Worm (Caenorhabditis elegans) whole organism, L4 larva: ENCODE results near the gene K11C4.2.

Source experiments
- F10B5.3 ChIP-seq: sonication (generic microtip); optimal IDR thresholded peaks from 2 replicates; lab custom pipeline; 2016; ENCODE audit warnings: mild to moderate bottlenecking, missing genetic modification characterization, missing compliant biosample characterization
- F44E2.7 ChIP-seq: fragments of 200-800 bp; sonication (Bioruptor generic); IDR thresholded peaks from 2 replicates; pipeline ENCODE4 v2.1.2; 2022; ENCODE audit warnings: missing genetic modification characterization, missing compliant biosample characterization
- F49E8.2 ChIP-seq: sonication (generic microtip); optimal IDR thresholded peaks from 2 replicates; lab custom pipeline; 2016; ENCODE audit warnings: missing compliant biosample characterization, mild to moderate bottlenecking, missing genetic modification characterization, borderline replicate concordance
- R02D3.7 ChIP-seq: fragments of 150-350 bp; sonication (generic microtip); optimal IDR thresholded peaks from 3 replicates; lab custom pipeline; 2014; ENCODE audit warnings: missing biosample characterization, missing genetic modification characterization
- T20F7.1 ChIP-seq: fragments of 200-800 bp; sonication (Bioruptor generic); optimal IDR thresholded peaks from 2 replicates; lab custom pipeline; 2018; ENCODE audit warnings: mild to moderate bottlenecking, missing genetic modification characterization, missing compliant biosample characterization
- Y48G9A.11 ChIP-seq: fragments of 200-800 bp; sonication (Bioruptor generic); IDR thresholded peaks from 2 replicates; pipeline ENCODE4 v1.3.6; 2022; ENCODE audit warnings: missing genetic modification reagents, missing genetic modification characterization, missing compliant biosample characterization
- Y5F2A.4 ChIP-seq: fragments of 200-800 bp; sonication (Bioruptor generic); optimal IDR thresholded peaks from 2 replicates; lab custom pipeline; 2018; ENCODE audit warnings: mild to moderate bottlenecking, missing genetic modification characterization, missing compliant biosample characterization
- Y75B8A.6 ChIP-seq: fragments of 200-800 bp; sonication (Bioruptor generic); IDR thresholded peaks from 2 replicates; pipeline ENCODE4 v1.3.6; 2022; ENCODE audit warnings: missing genetic modification reagents, missing genetic modification characterization, missing compliant biosample characterization
- aly-2 ChIP-seq: sonication (generic microtip); optimal IDR thresholded peaks from 2 replicates; lab custom pipeline; 2018; ENCODE audit warnings: missing biosample characterization, missing genetic modification characterization
- ceh-20 ChIP-seq: fragments of 200-800 bp; sonication (Bioruptor generic); IDR thresholded peaks from 2 replicates; pipeline ENCODE4 v1.3.6; 2022; ENCODE audit warnings: missing genetic modification reagents, missing genetic modification characterization, missing compliant biosample characterization
- ceh-32 ChIP-seq: sonication (generic microtip); optimal IDR thresholded peaks from 2 replicates; lab custom pipeline; 2016; ENCODE audit warnings: mild to moderate bottlenecking, missing genetic modification characterization, missing compliant biosample characterization; ENCODE audit not compliant: poor library complexity
- ceh-44 ChIP-seq: fragments of 200-800 bp; sonication (Bioruptor generic); IDR thresholded peaks from 2 replicates; pipeline ENCODE4 v1.3.6; 2022; ENCODE audit warnings: missing genetic modification reagents, missing genetic modification characterization, missing compliant biosample characterization
- ceh-62 ChIP-seq: sonication (generic microtip); optimal IDR thresholded peaks from 2 replicates; lab custom pipeline; 2017; ENCODE audit warnings: missing biosample characterization, missing genetic modification characterization
- cey-2 ChIP-seq: sonication (generic microtip); optimal IDR thresholded peaks from 3 replicates; lab custom pipeline; 2017; ENCODE audit warnings: missing genetic modification characterization, mild to moderate bottlenecking, missing compliant biosample characterization, antibody characterized with exemption, borderline replicate concordance; ENCODE audit not compliant: insufficient read depth
- daf-19 ChIP-seq: fragments of 200-800 bp; sonication (Bioruptor generic); conservative IDR thresholded peaks from 2 replicates; pipeline ENCODE4 v1.3.6; 2022; ENCODE audit warnings: missing genetic modification characterization, missing compliant biosample characterization
- dpl-1 ChIP-seq: fragments of 150-350 bp; optimal IDR thresholded peaks from 2 replicates; lab custom pipeline; 2014; ENCODE audit warnings: missing biosample characterization, missing genetic modification reagents, missing genetic modification characterization
- dve-1 ChIP-seq: sonication (generic microtip); optimal IDR thresholded peaks from 2 replicates; lab custom pipeline; 2017; ENCODE audit warnings: antibody characterized with exemption, mild to moderate bottlenecking, missing genetic modification characterization, missing compliant biosample characterization; ENCODE audit not compliant: insufficient read depth
- egl-27 ChIP-seq: sonication (generic microtip); optimal IDR thresholded peaks from 3 replicates; lab custom pipeline; 2017; ENCODE audit warnings: missing biosample characterization, missing genetic modification reagents, missing genetic modification characterization
- fos-1 ChIP-seq: fragments of 150-350 bp; optimal IDR thresholded peaks from 2 replicates; lab custom pipeline; 2014; ENCODE audit warnings: missing biosample characterization, missing genetic modification characterization
- gei-8 ChIP-seq: fragments of 200-800 bp; sonication (Bioruptor generic); optimal IDR thresholded peaks from 2 replicates; lab custom pipeline; 2018; ENCODE audit warnings: mild to moderate bottlenecking, missing genetic modification characterization, missing compliant biosample characterization
- hif-1 ChIP-seq, 2 experiments: sonication (generic microtip); optimal IDR thresholded peaks; 2 replicates each; lab custom pipeline; 2016 to 2017; ENCODE audit warnings: missing compliant biosample characterization in 2 of 2, missing genetic modification characterization in 2 of 2, missing genetic modification reagents in 2 of 2, missing genotype in 2 of 2, mild to moderate bottlenecking in 1 of 2
- hlh-11 ChIP-seq: fragments of 200-800 bp; sonication (Bioruptor generic); optimal IDR thresholded peaks from 2 replicates; lab custom pipeline; 2018; ENCODE audit warnings: mild to moderate bottlenecking, missing genetic modification characterization, missing compliant biosample characterization
- hlh-30 ChIP-seq: sonication (generic microtip); optimal IDR thresholded peaks from 2 replicates; lab custom pipeline; 2017; ENCODE audit warnings: antibody characterized with exemption, mild to moderate bottlenecking, missing genetic modification characterization, missing compliant biosample characterization; ENCODE audit not compliant: insufficient read depth
- lin-13 ChIP-seq: fragments of 150-350 bp; optimal IDR thresholded peaks from 2 replicates; lab custom pipeline; 2014; ENCODE audit warnings: missing biosample characterization, missing genetic modification reagents, missing genetic modification characterization
- lin-39 ChIP-seq: fragments of 150-350 bp; optimal IDR thresholded peaks from 2 replicates; lab custom pipeline; 2014; ENCODE audit warnings: missing biosample characterization, missing genetic modification reagents, missing genetic modification characterization
- lsy-2 ChIP-seq, 2 experiments: fragments of 150-350 bp in 1 of 2; sonication (generic microtip) in 1 of 2; optimal IDR thresholded peaks; 2 replicates each; lab custom pipeline; 2014 to 2017; ENCODE audit warnings: missing biosample characterization in 2 of 2, missing genetic modification characterization in 2 of 2
- mep-1 ChIP-seq: fragments of 150-350 bp; sonication (generic microtip); optimal IDR thresholded peaks from 3 replicates; lab custom pipeline; 2014; ENCODE audit warnings: missing biosample characterization, missing genetic modification characterization
- mxl-3 ChIP-seq: fragments of 200-800 bp; sonication (Bioruptor generic); optimal IDR thresholded peaks from 2 replicates; lab custom pipeline; 2018; ENCODE audit warnings: mild to moderate bottlenecking, missing genetic modification characterization, missing compliant biosample characterization
- nhr-10 ChIP-seq: fragments of 150-350 bp; optimal IDR thresholded peaks from 2 replicates; lab custom pipeline; 2014; ENCODE audit warnings: missing biosample characterization, missing genetic modification characterization
- nhr-102 ChIP-seq: sonication (generic microtip); optimal IDR thresholded peaks from 2 replicates; lab custom pipeline; 2016; ENCODE audit warnings: mild to moderate bottlenecking, missing genetic modification characterization, moderate library complexity, missing compliant biosample characterization
- nhr-11 ChIP-seq: fragments of 150-350 bp; optimal IDR thresholded peaks from 2 replicates; lab custom pipeline; 2014; ENCODE audit warnings: missing biosample characterization, missing genetic modification characterization
- nhr-111 ChIP-seq: fragments of 200-800 bp; sonication (Bioruptor generic); optimal IDR thresholded peaks from 2 replicates; lab custom pipeline; 2018; ENCODE audit warnings: mild to moderate bottlenecking, missing genetic modification characterization, missing compliant biosample characterization
- nhr-25 ChIP-seq: sonication (generic microtip); optimal IDR thresholded peaks from 2 replicates; lab custom pipeline; 2017; ENCODE audit warnings: missing genetic modification characterization, mild to moderate bottlenecking, missing compliant biosample characterization, antibody characterized with exemption, moderate library complexity, borderline replicate concordance; ENCODE audit not compliant: insufficient read depth
- nhr-41 ChIP-seq: fragments of 200-800 bp; sonication (Bioruptor generic); IDR thresholded peaks from 2 replicates; pipeline ENCODE4 v1.3.6; 2022; ENCODE audit warnings: missing genetic modification reagents, missing genetic modification characterization, missing compliant biosample characterization
- nhr-48 ChIP-seq: sonication (generic microtip); optimal IDR thresholded peaks from 2 replicates; lab custom pipeline; 2016; ENCODE audit warnings: mild to moderate bottlenecking, missing genetic modification characterization, missing compliant biosample characterization
- nhr-6 ChIP-seq: fragments of 150-350 bp; optimal IDR thresholded peaks from 2 replicates; lab custom pipeline; 2014; ENCODE audit warnings: missing biosample characterization, missing genetic modification characterization
- nhr-77 ChIP-seq: fragments of 150-350 bp; optimal IDR thresholded peaks from 2 replicates; lab custom pipeline; 2014; ENCODE audit warnings: missing biosample characterization, missing genetic modification characterization
- rbr-2 ChIP-seq: sonication (generic microtip); optimal IDR thresholded peaks from 2 replicates; lab custom pipeline; 2016; ENCODE audit warnings: missing genotype, missing genetic modification characterization, missing compliant biosample characterization
- saeg-2 ChIP-seq: fragments of 200-800 bp; sonication (Bioruptor generic); IDR thresholded peaks from 2 replicates; pipeline ENCODE4 v1.3.6; 2022; ENCODE audit warnings: missing genetic modification reagents, missing genetic modification characterization, missing compliant biosample characterization
- spr-1 ChIP-seq: sonication (generic microtip); optimal IDR thresholded peaks from 2 replicates; lab custom pipeline; 2016; ENCODE audit warnings: mild to moderate bottlenecking, missing genetic modification characterization, missing compliant biosample characterization
- tag-97 ChIP-seq: fragments of 200-800 bp; sonication (Bioruptor generic); IDR thresholded peaks from 2 replicates; pipeline ENCODE4 v1.3.6; 2022; ENCODE audit warnings: missing genetic modification characterization, missing compliant biosample characterization
- tra-1 ChIP-seq: fragments of 200-800 bp; sonication (Bioruptor generic); IDR thresholded peaks from 2 replicates; pipeline ENCODE4 v1.3.6; 2022; ENCODE audit warnings: missing genetic modification reagents, missing genetic modification characterization, missing compliant biosample characterization
- unc-130 ChIP-seq: sonication (generic microtip); optimal IDR thresholded peaks from 2 replicates; lab custom pipeline; 2016; ENCODE audit warnings: missing genetic modification reagents, missing genetic modification characterization, missing compliant biosample characterization
- unc-39 ChIP-seq: sonication (generic microtip); optimal IDR thresholded peaks from 2 replicates; lab custom pipeline; 2017; ENCODE audit warnings: missing biosample characterization, missing genetic modification characterization
- unc-62 ChIP-seq, 3 experiments: fragments of 150-350 bp in 1 of 3; sonication (generic microtip); optimal IDR thresholded peaks in 2 of 3; peaks in 1 of 3; 1 replicate in 1 of 3; 2 replicates in 2 of 3; lab custom pipeline; 2014 to 2017; ENCODE audit warnings: missing biosample characterization in 3 of 3, missing genetic modification characterization in 3 of 3, missing genetic modification reagents in 3 of 3, missing genotype in 1 of 3
- vab-7 ChIP-seq: fragments of 200-800 bp; sonication (Bioruptor generic); IDR thresholded peaks from 2 replicates; pipeline ENCODE4 v1.3.6; 2022; ENCODE audit warnings: missing genetic modification reagents, missing genetic modification characterization, missing compliant biosample characterization
- zfp-2 ChIP-seq: sonication (generic microtip); optimal IDR thresholded peaks from 2 replicates; lab custom pipeline; 2016; ENCODE audit warnings: mild to moderate bottlenecking, missing genetic modification characterization, missing compliant biosample characterization
- zfp-3 ChIP-seq: fragments of 200-800 bp; sonication (Bioruptor generic); conservative IDR thresholded peaks from 2 replicates; pipeline ENCODE4 v1.3.6; 2022; ENCODE audit warnings: missing genetic modification reagents, missing genetic modification characterization, missing compliant biosample characterization
- zip-2 ChIP-seq: fragments of 150-350 bp; optimal IDR thresholded peaks from 2 replicates; lab custom pipeline; 2014; ENCODE audit warnings: missing biosample characterization, missing genetic modification characterization
- ztf-11 ChIP-seq: fragments of 150-350 bp; optimal IDR thresholded peaks from 2 replicates; lab custom pipeline; 2014; ENCODE audit warnings: missing biosample characterization, missing genetic modification characterization

The K11C4.2 gene

DNA sequence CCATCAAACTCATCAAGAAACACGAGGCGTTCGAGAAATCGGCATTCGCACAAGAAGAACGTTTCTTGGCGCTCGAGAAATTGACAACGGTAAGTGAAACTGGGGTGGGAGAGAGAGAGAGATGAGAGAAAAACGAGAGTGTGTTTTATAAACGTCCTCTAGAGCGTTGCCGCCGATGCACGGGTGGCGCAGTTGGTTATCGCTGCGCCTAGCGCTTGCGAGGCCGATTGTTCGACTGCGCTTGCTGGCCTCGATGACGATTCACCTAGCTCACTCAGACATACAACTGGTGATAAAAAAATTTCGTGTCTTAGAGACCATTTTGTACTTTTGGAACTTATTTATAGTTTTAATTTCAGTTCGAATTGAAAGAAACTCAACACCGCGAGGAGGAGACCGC is 6.0 kb upstream of the K11C4.2 start (continued):
- TF ChIP-seq Y5F2A.4 (GFP tag; lab: Kevin White, UChicago): peak; percentile 76
- TF ChIP-seq ztf-11: no peak
- TF ChIP-seq tra-1 (GFP tag; lab: Robert Waterston, UW): peak; percentile 71
- peak; percentile 29 for TF ChIP-seq mxl-3 (GFP tag; lab: Kevin White, UChicago)
- TF ChIP-seq lin-39 (tag; lab: Kevin White, UChicago): no peak
- TF ChIP-seq tag-97 (GFP tag; lab: Robert Waterston, UW): no peak
- TF ChIP-seq aly-2 (tag; lab: Kevin White, UChicago): peak; percentile 91
- peak; percentile 48 for TF ChIP-seq unc-130 (GFP tag; lab: Kevin White, UChicago)
- TF ChIP-seq vab-7 (GFP tag; lab: Robert Waterston, UW): peak; percentile 91
- TF ChIP-seq fos-1 (tag; lab: Kevin White, UChicago): no peak
- TF ChIP-seq dpl-1 (GFP tag; lab: Kevin White, UChicago): peak; percentile 12
- no peak for TF ChIP-seq nhr-6 (tag; lab: Kevin White, UChicago)
- TF ChIP-seq nhr-25 (tag; lab: Kevin White, UChicago): peak; percentile 0
- TF ChIP-seq nhr-77 (tag; lab: Kevin White, UChicago): peak; percentile 65
- peak; percentile 76 for TF ChIP-seq spr-1 (tag; lab: Kevin White, UChicago)
- no peak for TF ChIP-seq nhr-11 (tag; lab: Kevin White, UChicago)
- TF ChIP-seq gei-8: peak; percentile 87
- TF ChIP-seq nhr-10 (tag; lab: Kevin White, UChicago): no peak
- TF ChIP-seq hlh-30 (tag; lab: Kevin White, UChicago): no peak
- peak; percentile 67 for TF ChIP-seq F10B5.3 (tag; lab: Kevin White, UChicago)
- no peak for TF ChIP-seq zfp-2 (tag; lab: Kevin White, UChicago)
- no peak for TF ChIP-seq lin-13 (GFP tag; lab: Kevin White, UChicago)
- peak; percentile 59 for TF ChIP-seq rbr-2
- peak; percentile 83 for TF ChIP-seq Y48G9A.11 (GFP tag; lab: Robert Waterston, UW)
- TF ChIP-seq daf-19: no peak
- TF ChIP-seq lsy-2 (tag; optimal IDR thresholded peaks at IDR 0.05; lab: Kevin White, UChicago): peak in 1 of 2 experiments; percentile 49
- no peak; the same call in 1 of the 2 replicates for TF ChIP-seq ceh-20
- TF ChIP-seq hlh-11 (tag; lab: Kevin White, UChicago): peak; percentile 47
- TF ChIP-seq unc-62 (GFP tag; optimal IDR thresholded peaks at IDR 0.05 in 1 of 2; lab: Kevin White, UChicago): no peak
- TF ChIP-seq unc-62 (tag; optimal IDR thresholded peaks at IDR 0.05; lab: Kevin White, UChicago): no peak
- peak; percentile 80 for TF ChIP-seq nhr-102
- TF ChIP-seq T20F7.1 (GFP tag; lab: Kevin White, UChicago): no peak
- TF ChIP-seq nhr-111 (GFP tag; lab: Kevin White, UChicago): peak; percentile 82
- TF ChIP-seq cey-2: no peak
- TF ChIP-seq hif-1 (tag; optimal IDR thresholded peaks at IDR 0.05; lab: Kevin White, UChicago): peak in 1 of 2 experiments; percentile 53
- TF ChIP-seq saeg-2 (GFP tag; lab: Robert Waterston, UW): no peak
- no peak for TF ChIP-seq zip-2
- peak; percentile 62; the same call in 1 of the 2 replicates for TF ChIP-seq zfp-3 (GFP tag; lab: Robert Waterston, UW)
- TF ChIP-seq egl-27 (tag; lab: Kevin White, UChicago): no peak
- TF ChIP-seq ceh-32 (tag; lab: Kevin White, UChicago): no peak
- peak; percentile 69 for TF ChIP-seq dve-1
- TF ChIP-seq R02D3.7 (tag; lab: Kevin White, UChicago): no peak
- no peak for TF ChIP-seq unc-39 (tag; lab: Kevin White, UChicago)
- TF ChIP-seq ceh-62 (tag; lab: Kevin White, UChicago): no peak
- 0 out of 2 replicates have a peak, but pooled peaks have one; percentile 38 for TF ChIP-seq Y75B8A.6 (GFP tag; lab: Robert Waterston, UW)
- peak; percentile 55 for TF ChIP-seq F49E8.2 (tag; lab: Kevin White, UChicago)
- peak; percentile 70 for TF ChIP-seq mep-1
- 0 out of 2 replicates have a peak, but pooled peaks have one; percentile 24 for TF ChIP-seq F44E2.7 (GFP tag; lab: Robert Waterston, UW)
- TF ChIP-seq nhr-41 (GFP tag; lab: Robert Waterston, UW): no peak
- peak; percentile 75 for TF ChIP-seq nhr-48 (tag; lab: Kevin White, UChicago)
- TF ChIP-seq ceh-44 (GFP tag; lab: Robert Waterston, UW): peak; percentile 16; the same call in 1 of the 2 replicates
